Worm (Caenorhabditis elegans) whole organism, L2 larva: ENCODE results near the gene F41B5.12.

Source experiments
- ZK546.5 ChIP-seq: sonication (generic microtip); optimal IDR thresholded peaks from 2 replicates; lab custom pipeline; 2017; ENCODE audit warnings: missing biosample characterization, missing genetic modification characterization
- aly-2 ChIP-seq: fragments of 150-350 bp; optimal IDR thresholded peaks from 2 replicates; lab custom pipeline; 2014; ENCODE audit warnings: missing biosample characterization, missing genetic modification characterization
- ama-1 ChIP-seq: fragments of 150-350 bp; optimal IDR thresholded peaks from 2 replicates; lab custom pipeline; 2018; ENCODE audit warnings: inconsistent platforms
- ceh-82 ChIP-seq: fragments of 150-350 bp; optimal IDR thresholded peaks from 2 replicates; lab custom pipeline; 2014; ENCODE audit warnings: missing biosample characterization, missing genetic modification characterization
- egl-27 ChIP-seq: sonication (generic microtip); optimal IDR thresholded peaks from 3 replicates; lab custom pipeline; 2017; ENCODE audit warnings: missing biosample characterization, missing genetic modification reagents, missing genetic modification characterization
- nhr-77 ChIP-seq: fragments of 150-350 bp; optimal IDR thresholded peaks from 2 replicates; lab custom pipeline; 2014; ENCODE audit warnings: missing biosample characterization, missing genetic modification characterization
- snpc-4 ChIP-seq: fragments of 150-350 bp; optimal IDR thresholded peaks from 2 replicates; lab custom pipeline; 2014; ENCODE audit warnings: missing biosample characterization, missing genetic modification characterization
- unc-62 ChIP-seq: fragments of 150-350 bp; optimal IDR thresholded peaks from 2 replicates; lab custom pipeline; 2014; ENCODE audit warnings: missing biosample characterization, missing genetic modification reagents, missing genetic modification characterization
- zag-1 ChIP-seq: fragments of 150-350 bp; optimal IDR thresholded peaks from 2 replicates; lab custom pipeline; 2014; ENCODE audit warnings: missing biosample characterization, missing genetic modification characterization
- ztf-11 ChIP-seq: sonication (generic microtip); optimal IDR thresholded peaks from 2 replicates; lab custom pipeline; 2017; ENCODE audit warnings: missing biosample characterization, missing genetic modification characterization

DNA sequence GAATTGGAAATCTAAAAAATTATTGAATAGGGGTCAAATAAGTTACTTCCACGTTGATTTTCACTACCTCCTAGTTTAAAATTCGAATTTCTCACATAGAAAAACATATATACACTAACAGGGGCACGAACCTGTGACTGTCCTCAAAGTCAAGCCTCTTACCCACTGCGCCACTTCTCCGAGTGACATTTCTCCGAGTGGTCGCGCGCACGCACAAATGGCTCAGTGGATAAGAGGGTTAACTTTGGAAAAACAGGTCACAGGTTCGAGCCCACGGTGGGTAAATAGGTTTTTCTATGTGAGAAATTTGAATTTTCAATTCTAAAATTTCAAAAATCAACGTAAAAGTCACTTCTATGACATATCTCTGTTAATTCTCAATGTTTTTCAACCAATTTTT lies 16.5 kb downstream of the F41B5.12 start:
- TF ChIP-seq unc-62: no peak
- TF ChIP-seq ZK546.5 (tag; lab: Kevin White, UChicago): no peak
- no peak for TF ChIP-seq ztf-11 (tag; lab: Kevin White, UChicago)
- TF ChIP-seq nhr-77 (tag; lab: Kevin White, UChicago): no peak
- no peak for TF ChIP-seq egl-27 (tag; lab: Kevin White, UChicago)
- no peak for TF ChIP-seq ceh-82 (tag; lab: Kevin White, UChicago)
- no peak for TF ChIP-seq snpc-4 (tag; lab: Kevin White, UChicago)
- TF ChIP-seq ama-1 (lab: Kevin White, UChicago): no peak
- no peak for TF ChIP-seq zag-1 (tag; lab: Kevin White, UChicago)
- TF ChIP-seq aly-2: no peak
